Worm (Caenorhabditis elegans) whole organism, L4 larva: ENCODE measurements around the gene rab-6.2.

ENCODE experiments used
- F37D6.2 ChIP-seq: sonication (generic microtip); optimal IDR thresholded peaks from 2 replicates; lab custom pipeline; 2016; ENCODE audit warnings: mild to moderate bottlenecking, missing genetic modification characterization, missing compliant biosample characterization
- F49E8.2 ChIP-seq: sonication (generic microtip); optimal IDR thresholded peaks from 2 replicates; lab custom pipeline; 2016; ENCODE audit warnings: missing compliant biosample characterization, mild to moderate bottlenecking, missing genetic modification characterization, borderline replicate concordance
- T20F7.1 ChIP-seq: fragments of 200-800 bp; sonication (Bioruptor generic); optimal IDR thresholded peaks from 2 replicates; lab custom pipeline; 2018; ENCODE audit warnings: mild to moderate bottlenecking, missing genetic modification characterization, missing compliant biosample characterization
- ZK546.5 ChIP-seq, 2 experiments: sonication (generic microtip); optimal IDR thresholded peaks; 2 replicates each; lab custom pipeline; 2017; ENCODE audit warnings: missing biosample characterization in 2 of 2, missing genetic modification characterization in 2 of 2
- ceh-32 ChIP-seq: sonication (generic microtip); optimal IDR thresholded peaks from 2 replicates; lab custom pipeline; 2016; ENCODE audit warnings: mild to moderate bottlenecking, missing genetic modification characterization, missing compliant biosample characterization; ENCODE audit not compliant: poor library complexity
- ceh-82 ChIP-seq: sonication (generic microtip); optimal IDR thresholded peaks from 2 replicates; lab custom pipeline; 2017; ENCODE audit warnings: missing biosample characterization, missing genetic modification characterization
- ces-1 ChIP-seq: fragments of 150-350 bp; sonication (generic microtip); optimal IDR thresholded peaks from 4 replicates; lab custom pipeline; 2014; ENCODE audit warnings: missing biosample characterization, missing genetic modification reagents, missing genetic modification characterization
- cey-2 ChIP-seq: sonication (generic microtip); optimal IDR thresholded peaks from 3 replicates; lab custom pipeline; 2017; ENCODE audit warnings: missing genetic modification characterization, mild to moderate bottlenecking, missing compliant biosample characterization, antibody characterized with exemption, borderline replicate concordance; ENCODE audit not compliant: insufficient read depth
- daf-16 ChIP-seq, 3 experiments: sonication (generic microtip); optimal IDR thresholded peaks; 2 replicates each; lab custom pipeline; 2016 to 2017; ENCODE audit warnings: missing genetic modification characterization in 3 of 3, missing genetic modification reagents in 3 of 3, mild to moderate bottlenecking in 2 of 3, missing compliant biosample characterization in 2 of 3, missing biosample characterization in 1 of 3, moderate library complexity in 1 of 3
- dmd-6 ChIP-seq: fragments of 200-800 bp; sonication (Bioruptor generic); IDR thresholded peaks from 2 replicates; pipeline ENCODE4 v1.3.6; 2022; ENCODE audit warnings: missing genetic modification reagents, missing genetic modification characterization, missing compliant biosample characterization
- dmd-9 ChIP-seq: fragments of 200-800 bp; sonication (Bioruptor generic); IDR thresholded peaks from 2 replicates; pipeline ENCODE4 v1.3.6; 2022; ENCODE audit warnings: missing genetic modification reagents, missing genetic modification characterization, missing compliant biosample characterization
- duxl-1 ChIP-seq: sonication (generic microtip); optimal IDR thresholded peaks from 2 replicates; lab custom pipeline; 2016; ENCODE audit warnings: mild to moderate bottlenecking, missing genetic modification characterization, moderate library complexity, missing compliant biosample characterization; ENCODE audit not compliant: poor library complexity
- dve-1 ChIP-seq: sonication (generic microtip); optimal IDR thresholded peaks from 2 replicates; lab custom pipeline; 2017; ENCODE audit warnings: antibody characterized with exemption, mild to moderate bottlenecking, missing genetic modification characterization, missing compliant biosample characterization; ENCODE audit not compliant: insufficient read depth
- egl-43 ChIP-seq: fragments of 200-800 bp; sonication (Bioruptor generic); IDR thresholded peaks from 2 replicates; pipeline ENCODE4 v1.3.6; 2022; ENCODE audit warnings: missing genetic modification reagents, missing genetic modification characterization, missing compliant biosample characterization
- fos-1 ChIP-seq: fragments of 150-350 bp; optimal IDR thresholded peaks from 2 replicates; lab custom pipeline; 2014; ENCODE audit warnings: missing biosample characterization, missing genetic modification characterization
- hlh-11 ChIP-seq: fragments of 200-800 bp; sonication (Bioruptor generic); optimal IDR thresholded peaks from 2 replicates; lab custom pipeline; 2018; ENCODE audit warnings: mild to moderate bottlenecking, missing genetic modification characterization, missing compliant biosample characterization
- jun-1 ChIP-seq: fragments of 150-350 bp; optimal IDR thresholded peaks from 2 replicates; lab custom pipeline; 2014; ENCODE audit warnings: missing biosample characterization, missing genetic modification reagents, missing genetic modification characterization
- lim-7 ChIP-seq: fragments of 200-800 bp; sonication (Bioruptor generic); IDR thresholded peaks from 2 replicates; pipeline ENCODE4 v1.3.6; 2022; ENCODE audit warnings: missing genetic modification characterization, missing compliant biosample characterization
- lin-13 ChIP-seq: fragments of 150-350 bp; optimal IDR thresholded peaks from 2 replicates; lab custom pipeline; 2014; ENCODE audit warnings: missing biosample characterization, missing genetic modification reagents, missing genetic modification characterization
- lin-15B ChIP-seq: fragments of 150-350 bp; sonication (generic microtip); optimal IDR thresholded peaks from 3 replicates; lab custom pipeline; 2014; ENCODE audit warnings: missing biosample characterization, missing genetic modification characterization
- lin-29 ChIP-seq: fragments of 200-800 bp; sonication (Bioruptor generic); IDR thresholded peaks from 2 replicates; pipeline ENCODE4 v1.3.6; 2022; ENCODE audit warnings: missing genetic modification reagents, missing genetic modification characterization, missing compliant biosample characterization
- lin-38 ChIP-seq: fragments of 200-800 bp; sonication (Bioruptor generic); IDR thresholded peaks from 2 replicates; pipeline ENCODE4 v1.3.6; 2022; ENCODE audit warnings: missing genetic modification reagents, missing genetic modification characterization, missing compliant biosample characterization
- lsy-2 ChIP-seq, 2 experiments: fragments of 150-350 bp in 1 of 2; sonication (generic microtip) in 1 of 2; optimal IDR thresholded peaks; 2 replicates each; lab custom pipeline; 2014 to 2017; ENCODE audit warnings: missing biosample characterization in 2 of 2, missing genetic modification characterization in 2 of 2
- mdl-1 ChIP-seq, 2 experiments: fragments of 150-350 bp in 1 of 2; sonication (generic microtip) in 1 of 2; optimal IDR thresholded peaks; 2 replicates each; lab custom pipeline; 2014 to 2017; ENCODE audit warnings: missing biosample characterization in 2 of 2, missing genetic modification characterization in 2 of 2
- mes-2 ChIP-seq: sonication (generic microtip); optimal IDR thresholded peaks from 2 replicates; lab custom pipeline; 2016; ENCODE audit warnings: missing genotype, mild to moderate bottlenecking, missing genetic modification characterization, missing compliant biosample characterization; ENCODE audit not compliant: poor library complexity, severe bottlenecking
- mxl-3 ChIP-seq: fragments of 200-800 bp; sonication (Bioruptor generic); optimal IDR thresholded peaks from 2 replicates; lab custom pipeline; 2018; ENCODE audit warnings: mild to moderate bottlenecking, missing genetic modification characterization, missing compliant biosample characterization
- nhr-111 ChIP-seq: fragments of 200-800 bp; sonication (Bioruptor generic); optimal IDR thresholded peaks from 2 replicates; lab custom pipeline; 2018; ENCODE audit warnings: mild to moderate bottlenecking, missing genetic modification characterization, missing compliant biosample characterization
- nhr-28 ChIP-seq: fragments of 150-350 bp; optimal IDR thresholded peaks from 2 replicates; lab custom pipeline; 2014; ENCODE audit warnings: missing biosample characterization, missing genetic modification characterization
- nhr-41 ChIP-seq: fragments of 200-800 bp; sonication (Bioruptor generic); IDR thresholded peaks from 2 replicates; pipeline ENCODE4 v1.3.6; 2022; ENCODE audit warnings: missing genetic modification reagents, missing genetic modification characterization, missing compliant biosample characterization
- nhr-42 ChIP-seq: fragments of 200-800 bp; sonication (Bioruptor generic); IDR thresholded peaks from 2 replicates; pipeline ENCODE4 v1.3.6; 2022; ENCODE audit warnings: missing genetic modification characterization, missing compliant biosample characterization
- nhr-48 ChIP-seq: sonication (generic microtip); optimal IDR thresholded peaks from 2 replicates; lab custom pipeline; 2016; ENCODE audit warnings: mild to moderate bottlenecking, missing genetic modification characterization, missing compliant biosample characterization
- nhr-6 ChIP-seq: fragments of 150-350 bp; optimal IDR thresholded peaks from 2 replicates; lab custom pipeline; 2014; ENCODE audit warnings: missing biosample characterization, missing genetic modification characterization
- pha-4 ChIP-seq, 2 experiments: fragments of 150-350 bp in 1 of 2; fragments of 200-800 bp in 1 of 2; sonication (Bioruptor generic) in 1 of 2; IDR thresholded peaks in 1 of 2; optimal IDR thresholded peaks in 1 of 2; 2 replicates each; pipeline versions ENCODE4 v1.3.6 to Lab custom; 2014 to 2022; ENCODE audit warnings: missing genetic modification characterization in 2 of 2, missing genetic modification reagents in 2 of 2, missing biosample characterization in 1 of 2, missing compliant biosample characterization in 1 of 2
- php-3 ChIP-seq: fragments of 200-800 bp; sonication (Bioruptor generic); IDR thresholded peaks from 2 replicates; pipeline ENCODE4 v1.3.6; 2022; ENCODE audit warnings: missing genetic modification reagents, missing genetic modification characterization, missing compliant biosample characterization
- pqm-1 ChIP-seq: sonication (generic microtip); optimal IDR thresholded peaks from 2 replicates; lab custom pipeline; 2017; ENCODE audit warnings: missing biosample characterization, missing genetic modification characterization
- rbr-2 ChIP-seq: sonication (generic microtip); optimal IDR thresholded peaks from 2 replicates; lab custom pipeline; 2016; ENCODE audit warnings: missing genotype, missing genetic modification characterization, missing compliant biosample characterization
- sdz-12 ChIP-seq: fragments of 200-800 bp; sonication (Bioruptor generic); optimal IDR thresholded peaks from 2 replicates; lab custom pipeline; 2018; ENCODE audit warnings: mild to moderate bottlenecking, missing genetic modification characterization, missing compliant biosample characterization
- set-16 ChIP-seq: fragments of 200-800 bp; sonication (Bioruptor generic); IDR thresholded peaks from 2 replicates; pipeline ENCODE4 v1.3.6; 2022; ENCODE audit warnings: missing genetic modification reagents, missing genetic modification characterization, missing compliant biosample characterization
- snpc-1.2 ChIP-seq: fragments of 200-800 bp; sonication (Bioruptor generic); IDR thresholded peaks from 2 replicates; pipeline ENCODE4 v1.3.6; 2022; ENCODE audit warnings: missing genetic modification reagents, missing genetic modification characterization, missing compliant biosample characterization
- snpc-4 ChIP-seq: fragments of 150-350 bp; optimal IDR thresholded peaks from 2 replicates; lab custom pipeline; 2014; ENCODE audit warnings: missing biosample characterization, missing genetic modification characterization
- vab-7 ChIP-seq: fragments of 200-800 bp; sonication (Bioruptor generic); IDR thresholded peaks from 2 replicates; pipeline ENCODE4 v1.3.6; 2022; ENCODE audit warnings: missing genetic modification reagents, missing genetic modification characterization, missing compliant biosample characterization
- zfp-3 ChIP-seq: fragments of 200-800 bp; sonication (Bioruptor generic); conservative IDR thresholded peaks from 2 replicates; pipeline ENCODE4 v1.3.6; 2022; ENCODE audit warnings: missing genetic modification reagents, missing genetic modification characterization, missing compliant biosample characterization
- ztf-7 ChIP-seq: fragments of 150-350 bp; optimal IDR thresholded peaks from 2 replicates; lab custom pipeline; 2014; ENCODE audit warnings: missing biosample characterization, missing genetic modification characterization

Gene rab-6.2

DNA sequence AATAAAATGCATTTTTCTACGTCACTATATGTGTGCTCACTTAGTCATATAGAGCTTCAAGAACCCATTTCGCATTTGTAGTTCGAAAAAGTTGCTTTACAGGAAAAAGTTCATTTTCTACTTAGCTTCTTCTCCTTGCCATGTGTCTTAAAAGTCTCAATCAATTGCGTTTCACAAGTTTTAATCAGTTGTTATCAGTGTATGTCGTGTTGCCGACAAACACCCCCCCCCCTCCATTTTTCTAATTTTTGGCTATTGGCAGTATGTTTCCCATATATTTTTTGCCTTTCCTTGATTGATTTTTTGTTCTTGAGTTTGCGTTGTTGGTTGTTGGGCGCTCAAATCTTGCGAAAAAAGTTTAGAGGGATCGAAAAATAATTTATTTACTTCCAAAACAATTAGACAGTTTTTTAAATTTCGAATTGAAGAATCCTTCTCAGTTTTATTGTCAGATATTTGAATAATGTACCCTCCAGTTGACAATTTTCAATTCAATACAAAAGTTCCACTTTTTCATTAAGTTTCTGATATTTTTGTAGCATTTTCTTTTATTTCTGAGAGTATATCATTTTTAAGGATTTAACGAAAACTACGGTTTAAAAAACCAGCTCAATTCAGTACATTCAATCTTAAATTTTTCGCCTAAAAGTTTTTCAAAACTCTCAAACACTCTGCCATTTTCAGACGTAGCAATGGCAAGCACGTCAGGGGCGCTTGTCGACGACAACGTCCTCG, 36.4 kb upstream of the rab-6.2 start, which contains the start of gene sid-3 (continued):
- TF ChIP-seq T20F7.1 (GFP tag; lab: Kevin White, UChicago) (no peak), F37D6.2 (tag; lab: Kevin White, UChicago) (no peak), dve-1 (tag; lab: Kevin White, UChicago) (peak; percentile 33), rbr-2 (tag; lab: Kevin White, UChicago) (no peak), dmd-6 (GFP tag; lab: Robert Waterston, UW) (peak; percentile 80), nhr-28 (peak; percentile 53)

DNA sequence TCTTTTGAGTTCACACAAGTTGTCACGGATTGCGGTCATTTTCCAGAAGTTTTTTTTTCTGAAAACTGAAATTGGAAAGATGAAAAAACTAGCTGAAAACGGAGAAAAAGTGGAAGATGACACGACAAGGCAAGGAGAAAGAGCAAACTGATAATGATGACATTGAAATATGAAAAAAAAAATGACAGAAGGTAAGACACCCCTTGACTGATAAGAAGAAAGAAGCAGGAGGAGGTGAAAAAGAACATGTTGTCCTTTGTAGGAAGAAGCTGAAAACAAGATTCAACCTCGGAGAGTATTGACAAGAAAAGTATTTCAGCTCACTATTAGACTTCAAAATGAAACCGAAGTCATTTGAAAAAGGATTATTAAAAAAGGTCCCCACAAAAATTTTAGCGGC, 27.2 kb upstream of the rab-6.2 start, which contains the start of gene B0302.5:
Gene B0302.5 (minus strand): TSS at position 58 of the 400 bp plus-strand sequence.
- TF ChIP-seq php-3 (GFP tag; lab: Robert Waterston, UW) (no peak), dve-1 (tag; lab: Kevin White, UChicago) (peak; percentile 19), zfp-3 (GFP tag; lab: Robert Waterston, UW) (no peak), hlh-11 (peak; percentile 56), pqm-1 (tag; lab: Kevin White, UChicago) (peak; percentile 84), daf-16 (GFP tag; optimal IDR thresholded peaks at IDR 0.05; lab: Kevin White, UChicago) (no peak), daf-16 (tag; optimal IDR thresholded peaks at IDR 0.05; lab: Kevin White, UChicago) (peak; percentile 73), fos-1 (tag; lab: Kevin White, UChicago) (no peak), dmd-6 (GFP tag; lab: Robert Waterston, UW) (peak; percentile 61; the same call in 1 of the 2 replicates), ZK546.5 (tag; optimal IDR thresholded peaks at IDR 0.05; lab: Kevin White, UChicago) (no peak), nhr-41 (GFP tag; lab: Robert Waterston, UW) (0 out of 2 replicates have a peak, but pooled peaks have one; percentile 31), nhr-28 (peak; percentile 52), nhr-42 (GFP tag; lab: Robert Waterston, UW) (0 out of 2 replicates have a peak, but pooled peaks have one; percentile 12), nhr-6 (peak; percentile 9)

DNA sequence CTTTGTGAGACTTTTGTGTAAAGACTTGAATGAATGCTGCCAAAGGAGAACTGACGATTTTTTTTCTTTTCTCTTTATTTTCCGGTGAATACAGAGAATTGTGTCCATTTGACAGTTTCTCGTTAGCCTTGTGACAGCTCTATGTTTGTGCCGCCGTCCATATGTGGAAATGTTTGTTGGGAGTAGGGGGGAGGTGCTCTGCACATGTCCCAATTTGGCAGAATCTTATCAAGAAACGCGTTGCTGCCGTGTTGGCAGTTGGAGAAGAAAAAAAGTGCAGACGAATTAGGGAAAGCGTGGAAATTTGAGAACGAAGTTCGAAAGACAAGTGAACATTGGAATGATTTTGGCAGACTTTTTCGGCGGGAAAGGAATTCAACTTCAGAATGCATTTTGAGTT, 24.5 kb upstream of the rab-6.2 start:
- TF ChIP-seq lin-29 (no peak), egl-43 (GFP tag; lab: Robert Waterston, UW) (no peak), nhr-48 (tag; lab: Kevin White, UChicago) (no peak), fos-1 (tag; lab: Kevin White, UChicago) (no peak), pha-4 (GFP tag; IDR thresholded peaks at IDR 0.05; lab: Robert Waterston, UW) (no peak; the same call in 1 of the 2 replicates), pha-4 (tag; optimal IDR thresholded peaks at IDR 0.05; lab: Kevin White, UChicago) (no peak), mes-2 (tag; lab: Kevin White, UChicago) (no peak), jun-1 (tag; lab: Kevin White, UChicago) (no peak), ces-1 (no peak), lsy-2 (tag; optimal IDR thresholded peaks at IDR 0.05; lab: Kevin White, UChicago) (no peak), mdl-1 (tag; optimal IDR thresholded peaks at IDR 0.05; lab: Kevin White, UChicago) (peak in 1 of 2 experiments; percentile 37), sdz-12 (GFP tag; lab: Kevin White, UChicago) (no peak), vab-7 (GFP tag; lab: Robert Waterston, UW) (no peak), snpc-1.2 (GFP tag; lab: Robert Waterston, UW) (no peak), lin-13 (no peak), php-3 (GFP tag; lab: Robert Waterston, UW) (no peak), dve-1 (tag; lab: Kevin White, UChicago) (peak; percentile 57), F49E8.2 (tag; lab: Kevin White, UChicago) (no peak), nhr-111 (no peak), dmd-9 (GFP tag; lab: Robert Waterston, UW) (no peak), nhr-28 (peak; percentile 68), snpc-4 (tag; lab: Kevin White, UChicago) (no peak), ceh-82 (tag; lab: Kevin White, UChicago) (no peak), set-16 (GFP tag; lab: Robert Waterston, UW) (no peak), lin-38 (GFP tag; lab: Robert Waterston, UW) (no peak), duxl-1 (tag; lab: Kevin White, UChicago) (no peak), lim-7 (GFP tag; lab: Robert Waterston, UW) (no peak), ztf-7 (tag; lab: Kevin White, UChicago) (no peak), lin-15B (tag; lab: Kevin White, UChicago) (no peak), ceh-32 (no peak), cey-2 (tag; lab: Kevin White, UChicago) (no peak), mxl-3 (GFP tag; lab: Kevin White, UChicago) (peak; percentile 73)
